Worm (Caenorhabditis elegans) whole organism, L1 larva: Measurements from ENCODE around the gene ugt-30.

ENCODE experiments used
- C16A3.4 ChIP-seq: fragments of 150-350 bp; optimal IDR thresholded peaks from 2 replicates; lab custom pipeline; 2014; ENCODE audit warnings: missing biosample characterization, missing genetic modification characterization
- aha-1 ChIP-seq: fragments of 150-350 bp; optimal IDR thresholded peaks from 2 replicates; lab custom pipeline; 2014; ENCODE audit warnings: missing biosample characterization, missing genetic modification characterization
- aly-2 ChIP-seq: fragments of 150-350 bp; optimal IDR thresholded peaks from 2 replicates; lab custom pipeline; 2014; ENCODE audit warnings: missing biosample characterization, missing genetic modification characterization
- blmp-1 ChIP-seq: fragments of 150-350 bp; optimal IDR thresholded peaks from 2 replicates; lab custom pipeline; 2014; ENCODE audit warnings: missing biosample characterization, missing genetic modification characterization
- ceh-8 ChIP-seq: fragments of 200-800 bp; sonication (Bioruptor generic); optimal IDR thresholded peaks from 2 replicates; lab custom pipeline; 2018; ENCODE audit warnings: mild to moderate bottlenecking, missing genetic modification characterization, moderate library complexity, missing compliant biosample characterization
- ceh-82 ChIP-seq, 3 experiments: fragments of 150-350 bp in 1 of 3; sonication (generic microtip) in 2 of 3; optimal IDR thresholded peaks; 2 replicates each; lab custom pipeline; 2014 to 2017; ENCODE audit warnings: missing biosample characterization in 3 of 3, missing genetic modification characterization in 3 of 3
- ceh-88 ChIP-seq: fragments of 200-800 bp; sonication (Bioruptor generic); IDR thresholded peaks from 2 replicates; pipeline ENCODE4 v1.3.6; 2022; ENCODE audit warnings: missing genetic modification characterization, missing compliant biosample characterization
- ceh-90 ChIP-seq: sonication (generic microtip); optimal IDR thresholded peaks from 2 replicates; lab custom pipeline; 2016; ENCODE audit warnings: missing genetic modification characterization, missing compliant biosample characterization
- ces-1 ChIP-seq: fragments of 150-350 bp; optimal IDR thresholded peaks from 2 replicates; lab custom pipeline; 2014; ENCODE audit warnings: missing biosample characterization, missing genetic modification reagents, missing genetic modification characterization
- dpl-1 ChIP-seq, 3 experiments: fragments of 150-350 bp in 2 of 3; sonication (generic microtip) in 1 of 3; optimal IDR thresholded peaks; 2 replicates each; lab custom pipeline; 2014 to 2017; ENCODE audit warnings: missing biosample characterization in 3 of 3, missing genetic modification characterization in 3 of 3, missing genetic modification reagents in 3 of 3
- dsc-1 ChIP-seq: sonication (generic microtip); optimal IDR thresholded peaks from 2 replicates; lab custom pipeline; 2016; ENCODE audit warnings: mild to moderate bottlenecking, missing genetic modification characterization, missing compliant biosample characterization
- efl-3 ChIP-seq: fragments of 200-800 bp; sonication (Bioruptor generic); optimal IDR thresholded peaks from 2 replicates; lab custom pipeline; 2018; ENCODE audit warnings: mild to moderate bottlenecking, missing genetic modification characterization, missing compliant biosample characterization
- egl-13 ChIP-seq: sonication (generic microtip); optimal IDR thresholded peaks from 2 replicates; lab custom pipeline; 2016; ENCODE audit warnings: missing genotype, missing genetic modification reagents, missing genetic modification characterization, missing compliant biosample characterization
- egl-27 ChIP-seq, 2 experiments: fragments of 150-350 bp in 1 of 2; sonication (generic microtip); optimal IDR thresholded peaks; 3 replicates each; lab custom pipeline; 2017 to 2018; ENCODE audit warnings: missing biosample characterization in 2 of 2, missing genetic modification characterization in 2 of 2, missing genetic modification reagents in 2 of 2
- elt-2 ChIP-seq: sonication (generic microtip); optimal IDR thresholded peaks from 2 replicates; lab custom pipeline; 2016; ENCODE audit warnings: missing genetic modification characterization, mild to moderate bottlenecking, inconsistent platforms, missing compliant biosample characterization, missing genetic modification reagents
- elt-3 ChIP-seq, 6 experiments: fragments of 150-350 bp in 1 of 6; sonication (generic microtip); optimal IDR thresholded peaks; 2 replicates each; lab custom pipeline; 2017 to 2018; ENCODE audit warnings: missing biosample characterization in 6 of 6, missing genetic modification characterization in 6 of 6, inconsistent platforms in 1 of 6
- ets-5 ChIP-seq: fragments of 200-800 bp; sonication (Bioruptor generic); IDR thresholded peaks from 2 replicates; pipeline ENCODE4 v1.3.6; 2022; ENCODE audit warnings: missing genetic modification characterization, missing compliant biosample characterization
- fkh-10 ChIP-seq: sonication (generic microtip); optimal IDR thresholded peaks from 2 replicates; lab custom pipeline; 2017; ENCODE audit warnings: missing biosample characterization, missing genetic modification reagents, missing genetic modification characterization
- fkh-4 ChIP-seq: sonication (generic microtip); optimal IDR thresholded peaks from 2 replicates; lab custom pipeline; 2016; ENCODE audit warnings: missing compliant biosample characterization, missing genetic modification characterization, borderline replicate concordance
- fos-1 ChIP-seq: fragments of 150-350 bp; optimal IDR thresholded peaks from 2 replicates; lab custom pipeline; 2014; ENCODE audit warnings: missing biosample characterization, missing genetic modification characterization
- hlh-17 ChIP-seq: fragments of 200-800 bp; sonication (Bioruptor generic); optimal IDR thresholded peaks from 2 replicates; lab custom pipeline; 2018; ENCODE audit warnings: missing genetic modification characterization, mild to moderate bottlenecking, missing compliant biosample characterization, moderate library complexity, borderline replicate concordance
- hlh-4 ChIP-seq: sonication (generic microtip); optimal IDR thresholded peaks from 2 replicates; lab custom pipeline; 2016; ENCODE audit warnings: mild to moderate bottlenecking, missing genetic modification characterization, missing compliant biosample characterization
- hpl-2 ChIP-seq: fragments of 150-350 bp; optimal IDR thresholded peaks from 2 replicates; lab custom pipeline; 2014; ENCODE audit warnings: missing biosample characterization, missing genetic modification reagents, missing genetic modification characterization
- irx-1 ChIP-seq: sonication (generic microtip); optimal IDR thresholded peaks from 2 replicates; lab custom pipeline; 2016; ENCODE audit warnings: missing genetic modification characterization, missing compliant biosample characterization
- jun-1 ChIP-seq: fragments of 150-350 bp; optimal IDR thresholded peaks from 2 replicates; lab custom pipeline; 2014; ENCODE audit warnings: missing biosample characterization, missing genetic modification reagents, missing genetic modification characterization
- lin-14 ChIP-seq: fragments of 200-800 bp; sonication (Bioruptor generic); optimal IDR thresholded peaks from 2 replicates; lab custom pipeline; 2018; ENCODE audit warnings: mild to moderate bottlenecking, missing genetic modification characterization, moderate library complexity, missing compliant biosample characterization
- lin-15B ChIP-seq: fragments of 150-350 bp; sonication (generic microtip); optimal IDR thresholded peaks from 3 replicates; lab custom pipeline; 2014; ENCODE audit warnings: missing biosample characterization, missing genetic modification characterization
- lsy-2 ChIP-seq, 2 experiments: fragments of 150-350 bp; optimal IDR thresholded peaks; 2 replicates each; lab custom pipeline; 2014; ENCODE audit warnings: missing biosample characterization in 2 of 2, missing genetic modification characterization in 2 of 2
- mdl-1 ChIP-seq, 2 experiments: fragments of 150-350 bp; optimal IDR thresholded peaks; 2 replicates each; lab custom pipeline; 2014 to 2017; ENCODE audit warnings: missing biosample characterization in 2 of 2, missing genetic modification characterization in 2 of 2, inconsistent platforms in 1 of 2
- mep-1 ChIP-seq: fragments of 150-350 bp; optimal IDR thresholded peaks from 2 replicates; lab custom pipeline; 2014; ENCODE audit warnings: missing biosample characterization, missing genetic modification characterization
- nhr-11 ChIP-seq: fragments of 150-350 bp; optimal IDR thresholded peaks from 2 replicates; lab custom pipeline; 2014; ENCODE audit warnings: missing biosample characterization, missing genetic modification characterization
- nhr-12 ChIP-seq: sonication (generic microtip); optimal IDR thresholded peaks from 2 replicates; lab custom pipeline; 2017; ENCODE audit warnings: missing biosample characterization, missing genetic modification characterization
- nhr-20 ChIP-seq: sonication (generic microtip); optimal IDR thresholded peaks from 2 replicates; lab custom pipeline; 2016; ENCODE audit warnings: mild to moderate bottlenecking, missing genetic modification characterization, missing compliant biosample characterization
- nhr-28 ChIP-seq: fragments of 150-350 bp; optimal IDR thresholded peaks from 2 replicates; lab custom pipeline; 2014; ENCODE audit warnings: missing biosample characterization, missing genetic modification characterization
- nhr-47 ChIP-seq: sonication (generic microtip); optimal IDR thresholded peaks from 2 replicates; lab custom pipeline; 2016; ENCODE audit warnings: mild to moderate bottlenecking, missing genetic modification characterization, moderate library complexity, missing compliant biosample characterization
- nhr-71 ChIP-seq: sonication (generic microtip); optimal IDR thresholded peaks from 2 replicates; lab custom pipeline; 2016; ENCODE audit warnings: mild to moderate bottlenecking, missing genetic modification characterization, moderate library complexity, missing compliant biosample characterization
- nhr-76 ChIP-seq: sonication (generic microtip); optimal IDR thresholded peaks from 2 replicates; lab custom pipeline; 2017; ENCODE audit warnings: missing biosample characterization, missing genetic modification characterization
- nhr-77 ChIP-seq: fragments of 150-350 bp; optimal IDR thresholded peaks from 2 replicates; lab custom pipeline; 2014; ENCODE audit warnings: missing biosample characterization, missing genetic modification characterization
- nhr-84 ChIP-seq: sonication (generic microtip); optimal IDR thresholded peaks from 2 replicates; lab custom pipeline; 2017; ENCODE audit warnings: missing biosample characterization, missing genetic modification characterization
- nhr-90 ChIP-seq: sonication (generic microtip); optimal IDR thresholded peaks from 2 replicates; lab custom pipeline; 2016; ENCODE audit warnings: mild to moderate bottlenecking, missing genetic modification characterization, missing compliant biosample characterization; ENCODE audit not compliant: poor library complexity
- pag-3 ChIP-seq: sonication (generic microtip); optimal IDR thresholded peaks from 2 replicates; lab custom pipeline; 2017; ENCODE audit warnings: missing genetic modification characterization, mild to moderate bottlenecking, missing compliant biosample characterization, antibody characterized with exemption, borderline replicate concordance; ENCODE audit not compliant: insufficient read depth
- pqm-1 ChIP-seq: sonication (generic microtip); optimal IDR thresholded peaks from 3 replicates; lab custom pipeline; 2017; ENCODE audit warnings: missing biosample characterization, missing genetic modification characterization
- snu-23 ChIP-seq: sonication (generic microtip); optimal IDR thresholded peaks from 2 replicates; lab custom pipeline; 2016; ENCODE audit warnings: missing genetic modification characterization, missing compliant biosample characterization
- sox-4 ChIP-seq: sonication (generic microtip); optimal IDR thresholded peaks from 2 replicates; lab custom pipeline; 2016; ENCODE audit warnings: missing genetic modification characterization, missing compliant biosample characterization
- tbx-2 ChIP-seq: sonication (generic microtip); optimal IDR thresholded peaks from 2 replicates; lab custom pipeline; 2016; ENCODE audit warnings: missing genetic modification characterization, missing compliant biosample characterization
- unc-30 ChIP-seq: sonication (generic microtip); optimal IDR thresholded peaks from 2 replicates; lab custom pipeline; 2017; ENCODE audit warnings: missing biosample characterization, missing genetic modification characterization
- unc-62 ChIP-seq: fragments of 150-350 bp; optimal IDR thresholded peaks from 2 replicates; lab custom pipeline; 2014; ENCODE audit warnings: missing biosample characterization, missing genetic modification reagents, missing genetic modification characterization
- unc-86 ChIP-seq: sonication (generic microtip); optimal IDR thresholded peaks from 2 replicates; lab custom pipeline; 2016; ENCODE audit warnings: missing genetic modification characterization, missing compliant biosample characterization
- vab-15 ChIP-seq: sonication (generic microtip); optimal IDR thresholded peaks from 2 replicates; lab custom pipeline; 2017; ENCODE audit warnings: missing genotype, mild to moderate bottlenecking, missing genetic modification characterization, missing compliant biosample characterization
- xbp-1 ChIP-seq: sonication (generic microtip); optimal IDR thresholded peaks from 2 replicates; lab custom pipeline; 2016; ENCODE audit warnings: missing genetic modification characterization, missing compliant biosample characterization
- zag-1 ChIP-seq: fragments of 150-350 bp; optimal IDR thresholded peaks from 2 replicates; lab custom pipeline; 2014; ENCODE audit warnings: missing biosample characterization, missing genetic modification characterization
- zip-4 ChIP-seq: fragments of 200-800 bp; sonication (Bioruptor generic); optimal IDR thresholded peaks from 2 replicates; lab custom pipeline; 2018; ENCODE audit warnings: mild to moderate bottlenecking, missing genetic modification characterization, moderate library complexity, missing compliant biosample characterization
- ztf-11 ChIP-seq, 2 experiments: sonication (generic microtip); optimal IDR thresholded peaks; 2 replicates each; lab custom pipeline; 2016 to 2017; ENCODE audit warnings: missing genetic modification characterization in 2 of 2, missing biosample characterization in 1 of 2, missing compliant biosample characterization in 1 of 2

Gene ugt-30

DNA sequence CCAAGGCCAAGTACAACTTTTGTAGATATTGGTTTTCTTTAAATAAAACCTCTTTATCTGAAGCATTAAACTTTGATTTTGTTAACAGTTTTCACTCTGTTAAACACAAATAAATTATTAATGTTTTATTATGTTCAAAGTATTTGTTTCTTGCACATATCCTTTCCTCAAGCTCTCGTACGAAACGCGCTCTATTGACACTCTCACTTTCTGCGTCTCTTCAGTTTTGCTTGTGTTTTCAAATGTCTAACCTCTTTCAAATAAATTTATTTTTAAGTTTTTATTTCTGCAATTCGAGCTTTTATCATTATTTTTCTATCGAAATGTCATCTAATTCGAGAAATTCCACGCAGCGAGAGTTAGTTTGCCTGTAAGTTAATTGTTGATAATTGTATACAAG lies 18.7 kb upstream of the ugt-30 start, which contains the start of gene K08F9.4 (continued):
- no peak for TF ChIP-seq ztf-11 (tag; optimal IDR thresholded peaks at IDR 0.05; lab: Kevin White, UChicago)
- no peak for TF ChIP-seq sox-4
- TF ChIP-seq ceh-88 (GFP tag; lab: Robert Waterston, UW), result no peak
- TF ChIP-seq nhr-76 (tag; lab: Kevin White, UChicago), result no peak
- peak; percentile 68 for TF ChIP-seq nhr-20 (tag; lab: Kevin White, UChicago)
- TF ChIP-seq aly-2, result no peak
- TF ChIP-seq nhr-71 (tag; lab: Kevin White, UChicago), result peak; percentile 80
- peak; percentile 63 for TF ChIP-seq xbp-1 (tag; lab: Kevin White, UChicago)
- TF ChIP-seq nhr-77 (tag; lab: Kevin White, UChicago), result no peak
- no peak for TF ChIP-seq aha-1 (tag; lab: Kevin White, UChicago)
- peak; percentile 75 to 82 for TF ChIP-seq lsy-2 (tag; optimal IDR thresholded peaks at IDR 0.05; lab: Kevin White, UChicago)
- peak; percentile 84 for TF ChIP-seq lin-15B (tag; lab: Kevin White, UChicago)
- no peak for TF ChIP-seq pqm-1 (tag; lab: Kevin White, UChicago)
- TF ChIP-seq ces-1 (GFP tag; lab: Kevin White, UChicago), result no peak
- peak; percentile 2 for TF ChIP-seq vab-15
- TF ChIP-seq irx-1, result peak; percentile 0
- TF ChIP-seq egl-27 (tag; optimal IDR thresholded peaks at IDR 0.05; lab: Kevin White, UChicago), result no peak
- no peak for TF ChIP-seq ets-5 (GFP tag; lab: Robert Waterston, UW)
- no peak for TF ChIP-seq nhr-12 (tag; lab: Kevin White, UChicago)
- TF ChIP-seq mep-1 (tag; lab: Kevin White, UChicago), result peak; percentile 83
- peak; percentile 75 for TF ChIP-seq nhr-90 (tag; lab: Kevin White, UChicago)
- no peak for TF ChIP-seq zag-1 (tag; lab: Kevin White, UChicago)
- peak; percentile 84 for TF ChIP-seq C16A3.4
- peak; percentile 79 for TF ChIP-seq snu-23 (GFP tag; lab: Kevin White, UChicago)
- no peak for TF ChIP-seq unc-30 (tag; lab: Kevin White, UChicago)
- peak; percentile 50 for TF ChIP-seq tbx-2 (tag; lab: Kevin White, UChicago)
- TF ChIP-seq fkh-4 (tag; lab: Kevin White, UChicago), result no peak
- no peak for TF ChIP-seq nhr-11 (tag; lab: Kevin White, UChicago)
- peak; percentile 75 to 83 (median 79) for TF ChIP-seq dpl-1 (GFP tag; optimal IDR thresholded peaks at IDR 0.05; lab: Kevin White, UChicago)
- no peak for TF ChIP-seq elt-2 (tag; lab: Kevin White, UChicago)
- no peak for TF ChIP-seq hlh-4 (tag; lab: Kevin White, UChicago)
- TF ChIP-seq fos-1 (tag; lab: Kevin White, UChicago), result no peak
- TF ChIP-seq unc-62 (GFP tag; lab: Kevin White, UChicago), result no peak
- TF ChIP-seq ceh-8 (GFP tag; lab: Kevin White, UChicago), result no peak
- no peak for TF ChIP-seq nhr-84 (tag; lab: Kevin White, UChicago)
- no peak for TF ChIP-seq zip-4 (GFP tag; lab: Kevin White, UChicago)
- TF ChIP-seq elt-3 (tag; optimal IDR thresholded peaks at IDR 0.05; lab: Kevin White, UChicago), result peak in 2 of 6 experiments; percentile 26 to 72
- no peak for TF ChIP-seq hlh-17 (GFP tag; lab: Kevin White, UChicago)
- no peak for TF ChIP-seq dsc-1 (tag; lab: Kevin White, UChicago)
- no peak for TF ChIP-seq hpl-2 (GFP tag; lab: Kevin White, UChicago)
- no peak for TF ChIP-seq jun-1 (tag; lab: Kevin White, UChicago)
- TF ChIP-seq pag-3 (tag; lab: Kevin White, UChicago), result no peak
- TF ChIP-seq efl-3 (GFP tag; lab: Kevin White, UChicago), result no peak
- TF ChIP-seq fkh-10 (GFP tag; lab: Kevin White, UChicago), result no peak
- no peak for TF ChIP-seq ceh-90 (tag; lab: Kevin White, UChicago)
- peak; percentile 68 for TF ChIP-seq nhr-47 (tag; lab: Kevin White, UChicago)
- peak; percentile 81 for TF ChIP-seq lin-14 (GFP tag; lab: Kevin White, UChicago)
- peak; percentile 38 for TF ChIP-seq unc-86
- no peak for TF ChIP-seq nhr-28
- TF ChIP-seq egl-13, result no peak
- peak; percentile 100 for TF ChIP-seq blmp-1 (tag; lab: Kevin White, UChicago)
- peak; percentile 24 to 71 (median 55) for TF ChIP-seq ceh-82 (tag; optimal IDR thresholded peaks at IDR 0.05; lab: Kevin White, UChicago)
- TF ChIP-seq mdl-1 (tag; optimal IDR thresholded peaks at IDR 0.05; lab: Kevin White, UChicago), result no peak
